Fruit fly (Drosophila melanogaster) whole organism, prepupa: ENCODE results near the gene CG18788.
A peak's percentile ranks its signal among the peaks of the same experiment; 100 is the strongest.

Source experiments
- Blimp-1 ChIP-seq: fragments of 200-800 bp; sonication (Bioruptor generic); optimal IDR thresholded peaks from 3 replicates; lab custom pipeline; 2017; ENCODE audit warnings: missing biosample characterization, missing genetic modification characterization, mild to moderate bottlenecking, moderate library complexity, missing genetic modification reagents
- CG10631 ChIP-seq: fragments of 200-800 bp; sonication (Bioruptor generic); optimal IDR thresholded peaks from 2 replicates; lab custom pipeline; 2016; ENCODE audit warnings: missing biosample characterization, missing genetic modification characterization
- CG10669 ChIP-seq: fragments of 200-800 bp; sonication (Bioruptor generic); optimal IDR thresholded peaks from 3 replicates; lab custom pipeline; 2018; ENCODE audit warnings: missing biosample characterization, mild to moderate bottlenecking, missing genetic modification characterization, moderate library complexity
- CG11294 ChIP-seq: fragments of 200-800 bp; sonication (Bioruptor generic); IDR thresholded peaks from 2 replicates; pipeline ENCODE4 v1.3.6; 2022; ENCODE audit warnings: missing biosample characterization, missing genetic modification characterization
- CG11762 ChIP-seq: fragments of 200-800 bp; sonication (Bioruptor generic); optimal IDR thresholded peaks from 3 replicates; lab custom pipeline; 2016; ENCODE audit warnings: missing biosample characterization, missing genetic modification characterization; ENCODE audit not compliant: insufficient read depth
- CG15336 ChIP-seq: fragments of 200-800 bp; sonication (Bioruptor generic); IDR thresholded peaks from 2 replicates; pipeline ENCODE4 v1.3.6; 2022; ENCODE audit warnings: missing biosample characterization, missing genetic modification characterization
- CG1621 ChIP-seq: fragments of 200-800 bp; sonication (Bioruptor generic); optimal IDR thresholded peaks from 3 replicates; lab custom pipeline; 2018; ENCODE audit warnings: missing biosample characterization, mild to moderate bottlenecking, missing genetic modification characterization
- CG16779 ChIP-seq: fragments of 200-800 bp; sonication (Bioruptor generic); optimal IDR thresholded peaks from 3 replicates; lab custom pipeline; 2017; ENCODE audit warnings: missing biosample characterization, mild to moderate bottlenecking, missing genetic modification characterization
- CG3032 ChIP-seq: fragments of 200-800 bp; optimal IDR thresholded peaks from 2 replicates; lab custom pipeline; 2019; ENCODE audit warnings: missing biosample characterization, mild to moderate bottlenecking, missing genetic modification characterization, moderate library complexity
- CG32006 ChIP-seq: fragments of 200-800 bp; sonication (Bioruptor generic); optimal IDR thresholded peaks from 3 replicates; lab custom pipeline; 2017; ENCODE audit warnings: missing biosample characterization, mild to moderate bottlenecking, missing genetic modification characterization
- CG3919 ChIP-seq: fragments of 200-800 bp; sonication (Bioruptor generic); optimal IDR thresholded peaks from 3 replicates; lab custom pipeline; 2016; ENCODE audit warnings: missing biosample characterization, missing genetic modification characterization
- CG4318 ChIP-seq: fragments of 200-800 bp; sonication (Bioruptor generic); optimal IDR thresholded peaks from 3 replicates; lab custom pipeline; 2017; ENCODE audit warnings: missing biosample characterization, mild to moderate bottlenecking, missing genetic modification characterization
- CG6276 ChIP-seq: fragments of 200-800 bp; sonication (Bioruptor generic); optimal IDR thresholded peaks from 2 replicates; lab custom pipeline; 2017; ENCODE audit warnings: missing biosample characterization, mild to moderate bottlenecking, missing genetic modification characterization
- CG6792 ChIP-seq: fragments of 200-800 bp; sonication (Bioruptor generic); optimal IDR thresholded peaks from 3 replicates; lab custom pipeline; 2016; ENCODE audit warnings: missing biosample characterization, missing genetic modification characterization
- CG7368 ChIP-seq: fragments of 200-800 bp; sonication (Bioruptor generic); optimal IDR thresholded peaks from 3 replicates; lab custom pipeline; 2016; ENCODE audit warnings: missing biosample characterization, missing genetic modification characterization
- CG8119 ChIP-seq: fragments of 200-800 bp; sonication (Bioruptor generic); IDR thresholded peaks from 3 replicates; pipeline ENCODE4 v1.3.6; 2022; ENCODE audit warnings: missing biosample characterization, missing genetic modification characterization
- CG8319 ChIP-seq: fragments of 200-800 bp; sonication (Bioruptor generic); optimal IDR thresholded peaks from 3 replicates; lab custom pipeline; 2016; ENCODE audit warnings: missing biosample characterization, missing genetic modification characterization
- CG8632 ChIP-seq: fragments of 200-800 bp; sonication (Bioruptor generic); optimal IDR thresholded peaks from 3 replicates; lab custom pipeline; 2016; ENCODE audit warnings: missing biosample characterization, missing genetic modification characterization
- Eip75B ChIP-seq: fragments of 200-800 bp; sonication (Bioruptor generic); optimal IDR thresholded peaks from 3 replicates; lab custom pipeline; 2016; ENCODE audit warnings: missing biosample characterization, missing genetic modification characterization
- Eip78C ChIP-seq: fragments of 200-800 bp; sonication (Bioruptor generic); peaks from one replicate; lab custom pipeline; 2016; ENCODE audit warnings: missing biosample characterization, missing genetic modification characterization
- Eip93F ChIP-seq: fragments of 200-800 bp; sonication (Bioruptor generic); optimal IDR thresholded peaks from 2 replicates; lab custom pipeline; 2016; ENCODE audit warnings: missing biosample characterization, mild to moderate bottlenecking, missing genetic modification characterization
- Ets96B ChIP-seq: fragments of 200-800 bp; optimal IDR thresholded peaks from 2 replicates; lab custom pipeline; 2019; ENCODE audit warnings: missing biosample characterization, mild to moderate bottlenecking, missing genetic modification characterization, moderate library complexity
- Gug ChIP-seq: fragments of 200-800 bp; sonication (Bioruptor generic); IDR thresholded peaks from 2 replicates; pipeline ENCODE4 v1.3.6; 2022; ENCODE audit warnings: missing biosample characterization, missing genetic modification characterization
- Hr38 ChIP-seq: sonication (Bioruptor generic); optimal IDR thresholded peaks from 2 replicates; lab custom pipeline; 2016; ENCODE audit warnings: missing biosample characterization, missing genetic modification characterization
- Hr39 ChIP-seq: fragments of 200-800 bp; sonication (Bioruptor generic); optimal IDR thresholded peaks from 2 replicates; lab custom pipeline; 2016; ENCODE audit warnings: missing biosample characterization, missing genetic modification characterization
- Lpt ChIP-seq: fragments of 200-800 bp; sonication (Bioruptor generic); optimal IDR thresholded peaks from 3 replicates; lab custom pipeline; 2016; ENCODE audit warnings: missing biosample characterization, missing genetic modification characterization
- Met ChIP-seq: fragments of 200-800 bp; sonication (Bioruptor generic); optimal IDR thresholded peaks from 3 replicates; lab custom pipeline; 2016; ENCODE audit warnings: missing biosample characterization, missing genetic modification characterization
- OdsH ChIP-seq: fragments of 200-800 bp; sonication (Bioruptor generic); optimal IDR thresholded peaks from 3 replicates; lab custom pipeline; 2016; ENCODE audit warnings: missing biosample characterization, missing genetic modification characterization
- Smox ChIP-seq: fragments of 200-800 bp; sonication (Bioruptor generic); optimal IDR thresholded peaks from 3 replicates; lab custom pipeline; 2016; ENCODE audit warnings: missing biosample characterization, missing genetic modification characterization
- Sox102F ChIP-seq: fragments of 200-800 bp; sonication (Bioruptor generic); optimal IDR thresholded peaks from 2 replicates; lab custom pipeline; 2016; ENCODE audit warnings: missing biosample characterization, mild to moderate bottlenecking, missing genetic modification characterization
- Sox14 ChIP-seq: fragments of 200-800 bp; sonication (Bioruptor generic); optimal IDR thresholded peaks from 3 replicates; lab custom pipeline; 2016; ENCODE audit warnings: missing biosample characterization, missing genetic modification characterization
- Sox15 ChIP-seq: fragments of 200-800 bp; sonication (Bioruptor generic); optimal IDR thresholded peaks from 3 replicates; lab custom pipeline; 2016; ENCODE audit warnings: missing biosample characterization, missing genetic modification characterization
- achi ChIP-seq: fragments of 200-800 bp; sonication (Bioruptor generic); optimal IDR thresholded peaks from 3 replicates; lab custom pipeline; 2016; ENCODE audit warnings: missing biosample characterization, missing genetic modification characterization
- acj6 ChIP-seq: fragments of 200-800 bp; sonication (Bioruptor generic); optimal IDR thresholded peaks from 3 replicates; lab custom pipeline; 2016; ENCODE audit warnings: missing biosample characterization, missing genetic modification characterization
- cyc ChIP-seq: fragments of 200-800 bp; sonication (Bioruptor generic); optimal IDR thresholded peaks from 3 replicates; lab custom pipeline; 2016; ENCODE audit warnings: missing biosample characterization, missing genetic modification characterization
- dsx ChIP-seq: fragments of 200-800 bp; optimal IDR thresholded peaks from 3 replicates; lab custom pipeline; 2019; ENCODE audit warnings: missing biosample characterization, mild to moderate bottlenecking, missing genetic modification characterization, moderate library complexity; ENCODE audit not compliant: poor library complexity, severe bottlenecking
- eg ChIP-seq: fragments of 200-800 bp; sonication (Bioruptor generic); IDR thresholded peaks from 3 replicates; pipeline ENCODE4 v1.3.6; 2022; ENCODE audit warnings: missing biosample characterization, missing genetic modification characterization
- esn ChIP-seq: fragments of 200-800 bp; sonication (Bioruptor generic); optimal IDR thresholded peaks from 2 replicates; lab custom pipeline; 2016; ENCODE audit warnings: missing biosample characterization, mild to moderate bottlenecking, missing genetic modification characterization, moderate library complexity
- fd59A ChIP-seq: fragments of 200-800 bp; sonication (Bioruptor generic); optimal IDR thresholded peaks from 2 replicates; lab custom pipeline; 2017; ENCODE audit warnings: missing biosample characterization, mild to moderate bottlenecking, missing genetic modification characterization, missing genetic modification reagents
- fd85E ChIP-seq: fragments of 200-800 bp; sonication (Bioruptor generic); optimal IDR thresholded peaks from 3 replicates; lab custom pipeline; 2016; ENCODE audit warnings: missing biosample characterization, missing genetic modification characterization
- lz ChIP-seq: fragments of 200-800 bp; sonication (Bioruptor generic); optimal IDR thresholded peaks from 3 replicates; lab custom pipeline; 2016; ENCODE audit warnings: missing biosample characterization, missing genetic modification characterization
- net ChIP-seq: fragments of 200-800 bp; sonication (Bioruptor generic); optimal IDR thresholded peaks from 3 replicates; lab custom pipeline; 2016; ENCODE audit warnings: missing biosample characterization, missing genetic modification characterization
- salr ChIP-seq, 2 experiments: fragments of 200-800 bp; sonication (Bioruptor generic); optimal IDR thresholded peaks; 3 replicates each; lab custom pipeline; 2016 to 2018; ENCODE audit warnings: missing biosample characterization in 2 of 2, missing genetic modification characterization in 2 of 2, mild to moderate bottlenecking in 1 of 2
- spab ChIP-seq: fragments of 200-800 bp; sonication (Bioruptor generic); optimal IDR thresholded peaks from 2 replicates; lab custom pipeline; 2017; ENCODE audit warnings: missing biosample characterization, mild to moderate bottlenecking, missing genetic modification characterization, missing genetic modification reagents
- ss ChIP-seq, 2 experiments: fragments of 200-800 bp; sonication (Bioruptor generic); optimal IDR thresholded peaks; 2 replicates in 1 of 2; 3 replicates in 1 of 2; lab custom pipeline; 2017 to 2018; ENCODE audit warnings: mild to moderate bottlenecking in 2 of 2, missing biosample characterization in 2 of 2, missing genetic modification characterization in 2 of 2, moderate library complexity in 1 of 2
- svp ChIP-seq: fragments of 200-800 bp; sonication (Bioruptor generic); peaks from one replicate; lab custom pipeline; 2016; ENCODE audit warnings: missing biosample characterization, missing genetic modification characterization
- topi ChIP-seq: fragments of 200-800 bp; sonication (Bioruptor generic); optimal IDR thresholded peaks from 3 replicates; lab custom pipeline; 2016; ENCODE audit warnings: missing biosample characterization, missing genetic modification characterization
- vri ChIP-seq: fragments of 200-800 bp; sonication (Bioruptor generic); optimal IDR thresholded peaks from 3 replicates; lab custom pipeline; 2016; ENCODE audit warnings: missing biosample characterization, mild to moderate bottlenecking, missing genetic modification characterization

Gene CG18788

DNA sequence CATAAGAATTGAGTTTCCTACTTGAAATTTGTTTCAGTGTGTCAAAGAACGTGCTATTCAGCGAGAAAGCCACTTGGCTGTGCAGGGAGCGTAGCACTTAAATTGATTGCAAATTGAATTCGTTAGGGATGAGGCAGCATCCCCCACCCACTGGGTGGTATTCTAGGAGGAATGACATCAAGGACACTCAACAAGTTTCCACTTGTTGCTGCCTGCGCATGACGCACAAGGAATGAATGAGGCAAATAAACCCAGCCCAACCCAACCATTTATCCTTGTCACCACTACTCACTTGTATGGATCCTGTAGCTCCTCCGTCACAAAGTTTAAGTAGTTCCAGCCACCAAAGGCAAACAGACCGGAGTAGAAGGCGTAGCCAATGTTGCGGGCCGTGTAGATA lies 19.4 kb downstream of the CG18788 start:
- TF ChIP-seq CG8319 (GFP tag; lab: Kevin White, UChicago): no peak
- TF ChIP-seq CG11762 (GFP tag; lab: Kevin White, UChicago): no peak
- no peak for TF ChIP-seq spab (GFP tag; lab: Kevin White, UChicago)
- TF ChIP-seq CG11294 (GFP tag; lab: Robert Waterston, UW): no peak
- TF ChIP-seq salr (GFP tag; optimal IDR thresholded peaks at IDR 0.05; lab: Kevin White, UChicago): no peak
- no peak for TF ChIP-seq Blimp-1 (GFP tag; lab: Kevin White, UChicago)
- TF ChIP-seq CG16779 (tag; lab: Kevin White, UChicago): no peak
- no peak for TF ChIP-seq CG7368 (GFP tag; lab: Kevin White, UChicago)
- TF ChIP-seq esn (GFP tag; lab: Kevin White, UChicago): no peak
- no peak for TF ChIP-seq Sox14

DNA sequence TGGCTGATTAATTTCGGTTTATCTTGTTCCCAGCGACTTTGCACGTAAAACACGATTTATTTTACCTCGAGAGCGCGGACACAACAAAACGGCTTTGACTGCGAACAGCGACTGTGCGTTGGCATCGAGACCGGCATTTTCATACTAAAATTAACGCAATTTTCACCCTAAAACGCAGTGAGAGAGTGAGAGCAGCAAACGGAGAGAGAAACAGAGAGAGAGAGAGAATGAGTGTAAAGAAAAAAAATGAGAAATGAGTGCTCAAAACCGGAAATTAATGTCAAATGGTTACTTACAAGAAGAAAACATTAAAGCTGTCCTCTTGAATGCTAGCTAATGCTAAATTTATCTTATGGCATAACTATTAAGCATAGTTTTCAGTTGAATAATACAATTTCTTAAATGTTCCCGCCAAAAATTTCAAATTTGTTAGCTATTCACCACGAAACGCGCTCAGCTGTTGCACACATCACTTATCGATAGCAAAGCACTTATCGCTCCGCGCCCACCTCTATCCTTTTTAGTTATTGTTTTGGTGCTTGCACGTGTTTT lies 21.9 kb downstream of the CG18788 start, which contains the start of the genes JhI-21, RpL7-like and CG34164:
Gene JhI-21, minus strand, starts transcription at position 206 of the 552 bp plus-strand sequence.
Gene RpL7-like, plus strand, starts transcription at position 490 of the 552 bp plus-strand sequence.
Gene CG34164, plus strand, starts transcription at position 512 of the 552 bp plus-strand sequence.
- TF ChIP-seq Hr39 (no peak), CG16779 (tag; lab: Kevin White, UChicago) (peak; percentile 61), CG11294 (GFP tag; lab: Robert Waterston, UW) (no peak), Lpt (GFP tag; lab: Kevin White, UChicago) (no peak), CG3032 (tag; lab: Kevin White, UChicago) (no peak), Sox14 (no peak), CG7368 (GFP tag; lab: Kevin White, UChicago) (no peak), svp (GFP tag; lab: Kevin White, UChicago) (no peak), vri (GFP tag; lab: Kevin White, UChicago) (no peak), CG10631 (GFP tag; lab: Kevin White, UChicago) (no peak), ss (GFP tag; optimal IDR thresholded peaks at IDR 0.05; lab: Kevin White, UChicago) (no peak), Smox (GFP tag; lab: Kevin White, UChicago) (no peak), CG8319 (GFP tag; lab: Kevin White, UChicago) (no peak), Sox15 (GFP tag; lab: Kevin White, UChicago) (no peak), CG6276 (GFP tag; lab: Kevin White, UChicago) (no peak), Eip75B (GFP tag; lab: Kevin White, UChicago) (no peak), dsx (GFP tag; lab: Kevin White, UChicago) (no peak), CG6792 (GFP tag; lab: Kevin White, UChicago) (peak; percentile 1), CG8632 (GFP tag; lab: Kevin White, UChicago) (no peak), CG15336 (peak; percentile 50; the same call in 1 of the 2 replicates), CG10669 (GFP tag; lab: Kevin White, UChicago) (no peak), net (GFP tag; lab: Kevin White, UChicago) (no peak), cyc (GFP tag; lab: Kevin White, UChicago) (no peak), CG11762 (GFP tag; lab: Kevin White, UChicago) (no peak), fd85E (no peak), Sox102F (GFP tag; lab: Kevin White, UChicago) (no peak), OdsH (no peak), Eip93F (no peak), eg (no peak; the same call in 2 of the 3 replicates), lz (GFP tag; lab: Kevin White, UChicago) (no peak), Gug (GFP tag; lab: Robert Waterston, UW) (no peak), Hr38 (GFP tag; lab: Kevin White, UChicago) (no peak), Met (no peak), CG4318 (GFP tag; lab: Kevin White, UChicago) (no peak), esn (GFP tag; lab: Kevin White, UChicago) (peak; percentile 40), CG8119 (GFP tag; lab: Robert Waterston, UW) (peak; percentile 49; the same call in 2 of the 3 replicates), CG32006 (GFP tag; lab: Kevin White, UChicago) (no peak), CG3919 (GFP tag; lab: Kevin White, UChicago) (no peak), fd59A (no peak), Blimp-1 (GFP tag; lab: Kevin White, UChicago) (no peak), achi (peak; percentile 44), spab (GFP tag; lab: Kevin White, UChicago) (no peak), Ets96B (no peak), acj6 (GFP tag; lab: Kevin White, UChicago) (no peak), CG1621 (tag; lab: Kevin White, UChicago) (no peak), Eip78C (peak; percentile 77), topi (GFP tag; lab: Kevin White, UChicago) (no peak)
